Worm (Caenorhabditis elegans): ENCODE measurements around the gene nspc-15.

Gene nspc-15

DNA sequence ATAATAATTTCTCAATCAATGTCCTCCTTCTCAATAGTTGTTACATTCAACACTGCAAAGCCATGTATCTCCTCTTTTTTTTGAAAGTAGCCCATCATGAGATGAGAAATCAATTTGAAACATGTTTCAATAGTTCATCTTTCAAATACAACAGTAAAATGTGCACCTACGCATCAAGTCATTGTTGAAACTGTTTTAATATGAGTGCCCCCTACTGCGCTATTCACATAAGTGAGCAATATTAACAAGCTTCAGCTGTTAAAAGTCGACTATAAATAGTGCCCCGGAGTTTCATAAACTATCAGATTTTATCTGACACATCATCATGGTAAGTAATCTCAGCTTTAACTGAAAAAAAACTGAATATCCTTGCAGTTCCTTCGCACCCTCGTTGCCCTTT is at the start of gene nspc-15, which contains the start of gene F19H6.6:
Gene nspc-15 (plus strand): TSS at position 301 of the 400 bp plus-strand sequence.
Gene F19H6.6 (plus strand): TSS at position 384 of the 400 bp plus-strand sequence.
- TF ChIP-seq med-1 (GFP tag; optimal IDR thresholded peaks at IDR 0.05; ENCODE audit: insufficient read depth) (no peak), cog-1 (tag; optimal IDR thresholded peaks at IDR 0.05) (no peak), T22C8.4 (GFP tag; IDR thresholded peaks at IDR 0.05) (no peak), klf-2 (GFP tag; conservative IDR thresholded peaks at IDR 0.05) (no peak), flt-1 (GFP tag; IDR thresholded peaks at IDR 0.05) (no peak), ref-1 (GFP tag; conservative IDR thresholded peaks at IDR 0.05) (no peak), ztf-29 (GFP tag; IDR thresholded peaks at IDR 0.05) (no peak), tab-1 (GFP tag; IDR thresholded peaks at IDR 0.05) (no peak), ztf-23 (GFP tag; IDR thresholded peaks at IDR 0.05) (no peak)

DNA sequence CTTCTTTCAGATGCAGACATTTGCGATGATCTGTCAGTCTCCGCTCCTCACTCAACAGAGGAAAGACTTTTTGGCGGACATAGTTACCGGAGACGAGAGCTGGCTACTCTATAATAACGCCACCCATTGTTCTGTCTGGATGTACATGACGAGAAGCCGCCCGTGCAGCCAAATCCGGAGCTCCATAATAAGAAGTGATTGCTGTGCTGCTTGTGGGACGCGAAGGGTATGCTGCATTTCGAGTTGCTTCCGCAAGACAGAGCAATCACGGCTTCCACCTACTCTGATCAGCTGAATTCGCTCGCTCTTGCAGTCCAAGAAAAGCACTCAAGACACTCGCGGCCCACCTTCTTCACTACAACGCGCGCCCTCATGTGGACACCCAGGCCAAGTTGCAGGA is 46.8 kb upstream of the nspc-15 start:
- TF ChIP-seq cog-1 (tag; optimal IDR thresholded peaks at IDR 0.05) (no peak), med-1 (GFP tag; optimal IDR thresholded peaks at IDR 0.05; ENCODE audit: insufficient read depth) (no peak), ztf-23 (GFP tag; IDR thresholded peaks at IDR 0.05) (no peak), flt-1 (GFP tag; IDR thresholded peaks at IDR 0.05) (no peak), ztf-29 (GFP tag; IDR thresholded peaks at IDR 0.05) (no peak), klf-2 (GFP tag; conservative IDR thresholded peaks at IDR 0.05) (no peak), ref-1 (GFP tag; conservative IDR thresholded peaks at IDR 0.05) (no peak), T22C8.4 (GFP tag; IDR thresholded peaks at IDR 0.05) (no peak)

- TF ChIP-seq ref-1 (GFP tag; conservative IDR thresholded peaks at IDR 0.05) (no peak), ztf-29 (GFP tag; IDR thresholded peaks at IDR 0.05) (no peak), flt-1 (GFP tag; IDR thresholded peaks at IDR 0.05) (no peak), ztf-23 (GFP tag; IDR thresholded peaks at IDR 0.05) (no peak), cog-1 (tag; optimal IDR thresholded peaks at IDR 0.05) (no peak), klf-2 (GFP tag; conservative IDR thresholded peaks at IDR 0.05) (no peak), tab-1 (GFP tag; IDR thresholded peaks at IDR 0.05) (no peak), T22C8.4 (GFP tag; IDR thresholded peaks at IDR 0.05) (no peak), med-1 (GFP tag; optimal IDR thresholded peaks at IDR 0.05; ENCODE audit: insufficient read depth) (no peak)
Observed at ce11 chrX:12314395-12314794, 46.1 kb upstream of the nspc-15 start.

DNA sequence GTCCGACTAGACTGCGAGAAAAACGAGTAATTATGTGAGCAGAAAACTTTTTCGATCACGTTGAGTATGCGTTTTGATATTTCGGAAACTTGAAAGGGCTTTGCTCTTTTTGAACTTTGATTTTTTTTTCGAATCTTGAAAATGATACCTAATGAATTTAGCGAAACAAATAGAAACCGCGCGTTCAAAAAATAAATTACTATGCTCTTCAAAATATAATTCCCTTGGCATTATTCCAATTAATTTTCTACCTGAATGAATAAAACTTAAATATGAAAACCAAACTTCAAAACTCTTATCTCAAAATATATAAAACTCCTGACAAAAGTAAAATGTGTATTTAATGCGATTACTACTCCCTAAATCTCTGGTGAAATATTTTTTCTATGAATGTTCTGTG is 45.3 kb upstream of the nspc-15 start, which contains the start of gene xtr-2:
Gene xtr-2 (plus strand): TSS at position 301 of the 400 bp plus-strand sequence.
- no peak for TF ChIP-seq T22C8.4 (GFP tag; IDR thresholded peaks at IDR 0.05)
- TF ChIP-seq tab-1 (GFP tag; IDR thresholded peaks at IDR 0.05) = no peak
- no peak for TF ChIP-seq ztf-29 (GFP tag; IDR thresholded peaks at IDR 0.05)
- TF ChIP-seq ztf-23 (GFP tag; IDR thresholded peaks at IDR 0.05) = no peak

- TF ChIP-seq ztf-29 (GFP tag; IDR thresholded peaks at IDR 0.05) (no peak), ztf-23 (GFP tag; IDR thresholded peaks at IDR 0.05) (no peak), tab-1 (GFP tag; IDR thresholded peaks at IDR 0.05) (no peak), ref-1 (GFP tag; conservative IDR thresholded peaks at IDR 0.05) (no peak), T22C8.4 (GFP tag; IDR thresholded peaks at IDR 0.05) (no peak), flt-1 (GFP tag; IDR thresholded peaks at IDR 0.05) (no peak), cog-1 (tag; optimal IDR thresholded peaks at IDR 0.05) (no peak), klf-2 (GFP tag; conservative IDR thresholded peaks at IDR 0.05) (no peak), med-1 (GFP tag; optimal IDR thresholded peaks at IDR 0.05; ENCODE audit: insufficient read depth) (no peak)
Observed at ce11 chrX:12317560-12317959, 43.0 kb upstream of the nspc-15 start.

DNA sequence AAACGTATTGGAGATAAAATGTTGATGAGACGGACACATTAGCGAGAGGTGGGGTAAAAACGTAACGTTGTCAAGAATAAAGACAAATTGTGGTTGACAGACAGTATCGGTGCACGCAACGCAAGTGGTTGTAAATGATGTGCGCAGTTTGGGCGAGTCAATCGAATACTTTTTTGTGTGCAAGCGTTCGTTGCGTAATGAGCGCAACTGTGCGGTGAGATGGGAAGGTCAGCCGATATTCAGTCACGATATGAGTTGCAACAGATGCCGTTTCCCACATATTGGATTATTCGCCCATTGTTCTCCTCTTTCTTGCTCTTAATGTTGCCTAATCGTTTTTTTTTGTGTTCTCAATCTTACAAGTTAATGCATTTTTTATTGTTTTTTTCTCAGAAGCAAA is 39.8 kb upstream of the nspc-15 start, which contains the start of gene ceh-40:
Gene ceh-40 (minus strand): TSS at position 41 of the 400 bp plus-strand sequence.
- TF ChIP-seq ref-1 (GFP tag; conservative IDR thresholded peaks at IDR 0.05) (no peak), ztf-23 (GFP tag; IDR thresholded peaks at IDR 0.05) (no peak), med-1 (GFP tag; optimal IDR thresholded peaks at IDR 0.05; ENCODE audit: insufficient read depth) (no peak), tab-1 (GFP tag; IDR thresholded peaks at IDR 0.05) (no peak), T22C8.4 (GFP tag; IDR thresholded peaks at IDR 0.05) (no peak), klf-2 (GFP tag; conservative IDR thresholded peaks at IDR 0.05) (no peak), cog-1 (tag; optimal IDR thresholded peaks at IDR 0.05) (no peak), ztf-29 (GFP tag; IDR thresholded peaks at IDR 0.05) (no peak), flt-1 (GFP tag; IDR thresholded peaks at IDR 0.05) (no peak)

ce11 chrX:12321357-12321756 is 39.2 kb upstream of the nspc-15 start, which contains the start of gene F17A2.13:
TSS of gene F17A2.13 (plus strand) at chrX:12321657.
- no peak for TF ChIP-seq cog-1 (tag; optimal IDR thresholded peaks at IDR 0.05)
- TF ChIP-seq flt-1 (GFP tag; IDR thresholded peaks at IDR 0.05) = no peak
- no peak for TF ChIP-seq ref-1 (GFP tag; conservative IDR thresholded peaks at IDR 0.05)
- TF ChIP-seq ztf-29 (GFP tag; IDR thresholded peaks at IDR 0.05) = no peak
- TF ChIP-seq T22C8.4 (GFP tag; IDR thresholded peaks at IDR 0.05) = no peak
- TF ChIP-seq med-1 (GFP tag; optimal IDR thresholded peaks at IDR 0.05; ENCODE audit: insufficient read depth) = no peak
- no peak for TF ChIP-seq ztf-23 (GFP tag; IDR thresholded peaks at IDR 0.05)
- no peak for TF ChIP-seq tab-1 (GFP tag; IDR thresholded peaks at IDR 0.05)
- TF ChIP-seq klf-2 (GFP tag; conservative IDR thresholded peaks at IDR 0.05) = no peak

DNA sequence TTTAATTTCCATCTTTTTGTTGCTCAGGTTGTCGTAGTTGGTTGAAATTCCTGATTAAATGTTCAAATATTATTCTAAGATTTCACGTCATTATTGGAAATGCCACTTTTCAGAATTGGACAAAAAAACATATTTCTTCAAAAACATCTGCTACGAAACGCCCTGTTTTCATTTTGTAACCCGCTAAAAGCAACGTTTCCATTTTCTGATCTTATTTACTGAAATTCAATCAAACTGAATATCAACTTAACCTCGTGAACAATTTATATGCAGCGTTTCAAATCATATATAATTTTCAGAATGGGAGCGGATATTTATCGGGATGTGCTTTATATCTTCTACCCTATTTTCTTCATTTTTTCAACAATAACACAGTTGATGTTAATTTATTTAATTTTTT is 37.1 kb upstream of the nspc-15 start, which contains the start of gene srd-40:
Gene srd-40 (plus strand): TSS at position 301 of the 400 bp plus-strand sequence.
- TF ChIP-seq tab-1 (GFP tag; IDR thresholded peaks at IDR 0.05) (no peak), ztf-29 (GFP tag; IDR thresholded peaks at IDR 0.05) (no peak), ref-1 (GFP tag; conservative IDR thresholded peaks at IDR 0.05) (no peak), klf-2 (GFP tag; conservative IDR thresholded peaks at IDR 0.05) (no peak), flt-1 (GFP tag; IDR thresholded peaks at IDR 0.05) (no peak), ztf-23 (GFP tag; IDR thresholded peaks at IDR 0.05) (no peak), med-1 (GFP tag; optimal IDR thresholded peaks at IDR 0.05; ENCODE audit: insufficient read depth) (no peak), T22C8.4 (GFP tag; IDR thresholded peaks at IDR 0.05) (no peak), cog-1 (tag; optimal IDR thresholded peaks at IDR 0.05) (no peak)

- TF ChIP-seq ref-1 (GFP tag; conservative IDR thresholded peaks at IDR 0.05) (no peak), ztf-23 (GFP tag; IDR thresholded peaks at IDR 0.05) (no peak), tab-1 (GFP tag; IDR thresholded peaks at IDR 0.05) (no peak), ztf-29 (GFP tag; IDR thresholded peaks at IDR 0.05) (no peak), cog-1 (tag; optimal IDR thresholded peaks at IDR 0.05) (no peak), T22C8.4 (GFP tag; IDR thresholded peaks at IDR 0.05) (no peak), klf-2 (GFP tag; conservative IDR thresholded peaks at IDR 0.05) (no peak), med-1 (GFP tag; optimal IDR thresholded peaks at IDR 0.05; ENCODE audit: insufficient read depth) (no peak), flt-1 (GFP tag; IDR thresholded peaks at IDR 0.05) (no peak)
Observed at ce11 chrX:12326424-12326823, 34.1 kb upstream of the nspc-15 start, which contains the start of gene srd-41. TSS of gene srd-41 (plus strand) at chrX:12326724.

Measured in whole organism, midembryonic.